Worm (Caenorhabditis elegans) whole organism, mixed stage, embryonic: Measurements from ENCODE around the gene Y82E9BR.8.

Experiments
- M03D4.4 ChIP-seq: sonication (generic microtip); optimal IDR thresholded peaks from 2 replicates; lab custom pipeline; 2017; ENCODE audit warnings: mild to moderate bottlenecking, missing genetic modification characterization, missing compliant biosample characterization
- elt-1 ChIP-seq: sonication (generic microtip); optimal IDR thresholded peaks from 2 replicates; lab custom pipeline; 2017; ENCODE audit warnings: missing genetic modification characterization, mild to moderate bottlenecking, missing compliant biosample characterization, antibody characterized with exemption, moderate library complexity, borderline replicate concordance; ENCODE audit not compliant: insufficient read depth
- lin-13 ChIP-seq: fragments of 150-350 bp; optimal IDR thresholded peaks from 2 replicates; lab custom pipeline; 2014; ENCODE audit warnings: missing biosample characterization, missing genetic modification characterization
- lin-32 ChIP-seq: fragments of 200-800 bp; sonication (Bioruptor generic); optimal IDR thresholded peaks from 2 replicates; lab custom pipeline; 2018; ENCODE audit warnings: mild to moderate bottlenecking, missing genetic modification characterization, missing compliant biosample characterization
- lsy-2 ChIP-seq: fragments of 150-350 bp; optimal IDR thresholded peaks from 2 replicates; lab custom pipeline; 2014; ENCODE audit warnings: missing biosample characterization, missing genetic modification characterization
- mep-1 ChIP-seq: fragments of 150-350 bp; optimal IDR thresholded peaks from 2 replicates; lab custom pipeline; 2017; ENCODE audit warnings: missing biosample characterization, missing genetic modification reagents, missing genetic modification characterization, inconsistent platforms
- mls-2 ChIP-seq: sonication (generic microtip); optimal IDR thresholded peaks from 2 replicates; lab custom pipeline; 2016; ENCODE audit warnings: mild to moderate bottlenecking, missing genetic modification characterization, moderate library complexity, missing compliant biosample characterization
- nhr-12 ChIP-seq: fragments of 150-350 bp; optimal IDR thresholded peaks from 2 replicates; lab custom pipeline; 2014; ENCODE audit warnings: missing biosample characterization, missing genetic modification characterization
- nhr-237 ChIP-seq: fragments of 150-350 bp; optimal IDR thresholded peaks from 2 replicates; lab custom pipeline; 2014; ENCODE audit warnings: missing biosample characterization, missing genetic modification characterization
- nhr-76 ChIP-seq: sonication (generic microtip); optimal IDR thresholded peaks from 2 replicates; lab custom pipeline; 2017; ENCODE audit warnings: missing biosample characterization, missing genetic modification characterization
- pha-4 ChIP-seq: fragments of 150-350 bp; optimal IDR thresholded peaks from 2 replicates; lab custom pipeline; 2018; ENCODE audit warnings: missing biosample characterization, missing genetic modification reagents, missing genetic modification characterization
- unc-62 ChIP-seq: fragments of 150-350 bp; optimal IDR thresholded peaks from 2 replicates; lab custom pipeline; 2014; ENCODE audit warnings: missing biosample characterization, missing genetic modification reagents, missing genetic modification characterization
- ztf-11 ChIP-seq: fragments of 150-350 bp; optimal IDR thresholded peaks from 2 replicates; lab custom pipeline; 2014; ENCODE audit warnings: missing biosample characterization, missing genetic modification characterization

ce11 chrIII:1331894-1332293 lies 26.0 kb downstream of the Y82E9BR.8 start, which contains the start of gene Y82E9BL.19:
- TF ChIP-seq nhr-237 (no peak), ztf-11 (tag; lab: Kevin White, UChicago) (no peak), M03D4.4 (tag; lab: Kevin White, UChicago) (no peak), pha-4 (no peak), unc-62 (no peak), nhr-12 (no peak), mls-2 (tag; lab: Kevin White, UChicago) (no peak), elt-1 (tag; lab: Kevin White, UChicago) (no peak), lin-13 (no peak), nhr-76 (tag; lab: Kevin White, UChicago) (no peak), lsy-2 (tag; lab: Kevin White, UChicago) (no peak), mep-1 (tag; lab: Kevin White, UChicago) (no peak), lin-32 (GFP tag; lab: Kevin White, UChicago) (no peak)
